Worm (Caenorhabditis elegans): ENCODE data around the gene F37C4.8.

F37C4.8 gene

ce11 chrIV:3843019-3843527 is 37.9 kb downstream of the F37C4.8 start:
- no peak for TF ChIP-seq lir-3 (tag; optimal IDR thresholded peaks at IDR 0.05; ENCODE audit: poor library complexity)
- TF ChIP-seq efl-1 (optimal IDR thresholded peaks at IDR 0.05) = no peak
- TF ChIP-seq efl-1 (GFP tag; optimal IDR thresholded peaks at IDR 0.05 in 1 of 2) = peak in 1 of 2 experiments; percentile 8
- TF ChIP-seq F16B12.6 (tag; optimal IDR thresholded peaks at IDR 0.05) = no peak
- no peak for TF ChIP-seq ceh-63 (GFP tag; optimal IDR thresholded peaks at IDR 0.05)
- TF ChIP-seq fkh-10 (GFP tag; optimal IDR thresholded peaks at IDR 0.05) = no peak

DNA sequence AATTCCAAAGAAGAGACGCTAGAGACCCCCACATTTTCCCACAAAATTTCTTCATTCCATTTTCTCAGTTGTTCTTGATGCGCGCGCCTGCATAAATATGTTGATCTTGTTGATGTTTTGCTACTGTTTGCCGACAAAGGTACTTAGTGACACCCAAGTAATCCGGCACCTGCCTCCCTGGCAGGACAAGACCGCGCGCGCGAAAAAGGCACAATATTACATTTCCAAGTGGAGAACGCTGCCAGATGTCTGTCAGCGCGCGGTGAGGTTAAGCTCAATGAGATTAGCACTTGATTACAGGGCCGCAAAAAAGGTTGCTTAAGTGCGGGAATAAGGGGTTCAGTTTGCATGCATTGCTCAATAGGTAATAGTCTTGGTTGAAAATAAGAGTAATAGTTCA is 39.4 kb downstream of the F37C4.8 start:
- no peak for TF ChIP-seq alr-1 (tag; optimal IDR thresholded peaks at IDR 0.05; ENCODE audit: borderline replicate concordance)
- TF ChIP-seq C04F5.9 (tag; optimal IDR thresholded peaks at IDR 0.05) = no peak
- no peak for TF ChIP-seq lin-39 (tag; optimal IDR thresholded peaks at IDR 0.05)

ce11 chrIV:3840480-3840879 is 40.5 kb downstream of the F37C4.8 start:
- TF ChIP-seq nhr-76 (tag; optimal IDR thresholded peaks at IDR 0.05) (no peak), irx-1 (tag; optimal IDR thresholded peaks at IDR 0.05) (no peak), mef-2 (tag; optimal IDR thresholded peaks at IDR 0.05) (no peak), nhr-77 (tag; optimal IDR thresholded peaks at IDR 0.05) (no peak), ceh-82 (tag; optimal IDR thresholded peaks at IDR 0.05) (no peak), tlp-1 (tag; optimal IDR thresholded peaks at IDR 0.05) (no peak), rnt-1 (tag; optimal IDR thresholded peaks at IDR 0.05) (no peak), ztf-4 (tag; optimal IDR thresholded peaks at IDR 0.05) (no peak), unc-30 (tag; optimal IDR thresholded peaks at IDR 0.05) (no peak), nhr-71 (tag; optimal IDR thresholded peaks at IDR 0.05) (no peak), tbx-2 (tag; optimal IDR thresholded peaks at IDR 0.05) (no peak), lsy-2 (tag; optimal IDR thresholded peaks at IDR 0.05) (no peak), fkh-8 (tag; optimal IDR thresholded peaks at IDR 0.05) (no peak), lin-35 (GFP tag; optimal IDR thresholded peaks at IDR 0.05) (no peak), ceh-90 (tag; optimal IDR thresholded peaks at IDR 0.05) (no peak), ztf-11 (tag; optimal IDR thresholded peaks at IDR 0.05) (no peak), ceh-88 (GFP tag; IDR thresholded peaks at IDR 0.05) (no peak), mab-9 (GFP tag; IDR thresholded peaks at IDR 0.05) (no peak), zag-1 (tag; optimal IDR thresholded peaks at IDR 0.05) (no peak), aly-2 (tag; optimal IDR thresholded peaks at IDR 0.05) (no peak)

DNA sequence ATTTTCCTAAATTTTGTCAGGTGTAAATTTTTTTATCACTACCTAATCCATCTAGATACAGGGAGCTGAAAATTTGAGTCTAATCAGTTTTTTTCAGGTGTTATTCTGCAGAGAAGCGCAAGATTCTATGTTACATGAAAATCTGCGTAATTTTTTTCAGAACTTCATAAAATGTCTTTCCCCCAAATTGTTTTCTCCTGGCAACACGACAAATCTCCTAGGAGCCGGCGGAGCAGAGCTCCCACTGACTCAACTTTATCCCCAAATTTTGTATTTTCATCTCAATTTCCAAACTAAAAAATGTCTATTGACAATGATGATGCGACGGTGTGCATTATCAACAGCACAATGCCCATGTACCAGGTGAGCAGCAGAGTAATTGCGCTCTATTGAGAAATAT is 41.6 kb downstream of the F37C4.8 start, which contains the start of gene F28F9.2:
Gene F28F9.2, plus strand, starts transcription at position 301 of the 400 bp plus-strand sequence.
- no peak for TF ChIP-seq mab-9 (GFP tag; IDR thresholded peaks at IDR 0.05)
- no peak for TF ChIP-seq nhr-12 (tag; optimal IDR thresholded peaks at IDR 0.05)
- TF ChIP-seq grh-1 (GFP tag; IDR thresholded peaks at IDR 0.05) = no peak
- TF ChIP-seq pqm-1 (tag; optimal IDR thresholded peaks at IDR 0.05) = no peak
- no peak for TF ChIP-seq aly-2 (tag; optimal IDR thresholded peaks at IDR 0.05)
- TF ChIP-seq efl-1 (optimal IDR thresholded peaks at IDR 0.05) = no peak
- no peak for TF ChIP-seq efl-1 (GFP tag; optimal IDR thresholded peaks at IDR 0.05 in 1 of 2)

ce11 chrIV:3838687-3839086 is 42.3 kb downstream of the F37C4.8 start:
- no peak for TF ChIP-seq blmp-1 (tag; optimal IDR thresholded peaks at IDR 0.05)
- no peak for TF ChIP-seq grh-1 (GFP tag; IDR thresholded peaks at IDR 0.05)
- TF ChIP-seq nhr-11 (tag; optimal IDR thresholded peaks at IDR 0.05) = no peak
- TF ChIP-seq zag-1 (tag; optimal IDR thresholded peaks at IDR 0.05) = no peak
- TF ChIP-seq F16B12.6 (tag; optimal IDR thresholded peaks at IDR 0.05) = no peak
- no peak for TF ChIP-seq aly-2 (tag; optimal IDR thresholded peaks at IDR 0.05)

- TF ChIP-seq efl-1 (optimal IDR thresholded peaks at IDR 0.05) (no peak), efl-1 (GFP tag; optimal IDR thresholded peaks at IDR 0.05 in 1 of 2) (peak in 1 of 2 experiments; percentile 19), Y116A8C.19 (tag; optimal IDR thresholded peaks at IDR 0.05; ENCODE audit: borderline replicate concordance) (no peak)
These were observed 46.0 kb downstream of the F37C4.8 start, which contains the start of gene cal-3 for ce11 chrIV:3835065-3835464. Gene cal-3 (minus strand): TSS chrIV:3835165.

All from whole organism, L1 larva.